Worm (Caenorhabditis elegans): Measurements from ENCODE around the gene prp-8.

ce11 chrIII:8163283-8163682 is 890 bp upstream of the prp-8 start, which contains the start of gene bath-42:
- TF ChIP-seq snpc-4 (tag; optimal IDR thresholded peaks at IDR 0.05) (no peak), fos-1 (tag; optimal IDR thresholded peaks at IDR 0.05) (no peak), unc-62 (GFP tag; optimal IDR thresholded peaks at IDR 0.05) (no peak), elt-1 (tag; optimal IDR thresholded peaks at IDR 0.05) (no peak), lin-39 (tag; optimal IDR thresholded peaks at IDR 0.05) (no peak)

Measured in whole organism, L3 larva.